Worm (Caenorhabditis elegans) whole organism, L4 larva: ENCODE results near the gene nas-20.

Source experiments
- D1046.2 ChIP-seq: fragments of 200-800 bp; sonication (Bioruptor generic); IDR thresholded peaks from 2 replicates; pipeline ENCODE4 v1.3.6; 2022; ENCODE audit warnings: missing genetic modification characterization, missing compliant biosample characterization
- F49E8.2 ChIP-seq: sonication (generic microtip); optimal IDR thresholded peaks from 2 replicates; lab custom pipeline; 2016; ENCODE audit warnings: missing compliant biosample characterization, mild to moderate bottlenecking, missing genetic modification characterization, borderline replicate concordance
- T20F7.1 ChIP-seq: fragments of 200-800 bp; sonication (Bioruptor generic); optimal IDR thresholded peaks from 2 replicates; lab custom pipeline; 2018; ENCODE audit warnings: mild to moderate bottlenecking, missing genetic modification characterization, missing compliant biosample characterization
- T26A8.4 ChIP-seq: fragments of 200-800 bp; sonication (Bioruptor generic); IDR thresholded peaks from 2 replicates; pipeline ENCODE4 v1.3.6; 2022; ENCODE audit warnings: missing genetic modification characterization, missing compliant biosample characterization
- Y105C5A.15 ChIP-seq: fragments of 200-800 bp; sonication (Bioruptor generic); IDR thresholded peaks from 2 replicates; pipeline ENCODE4 v1.3.6; 2022; ENCODE audit warnings: missing genetic modification characterization, missing compliant biosample characterization
- Y75B8A.6 ChIP-seq: fragments of 200-800 bp; sonication (Bioruptor generic); IDR thresholded peaks from 2 replicates; pipeline ENCODE4 v1.3.6; 2022; ENCODE audit warnings: missing genetic modification reagents, missing genetic modification characterization, missing compliant biosample characterization
- ZK337.2 ChIP-seq: fragments of 200-800 bp; sonication (Bioruptor generic); IDR thresholded peaks from 2 replicates; pipeline ENCODE4 v1.3.6; 2022; ENCODE audit warnings: missing genetic modification reagents, missing genetic modification characterization, missing compliant biosample characterization
- aly-2 ChIP-seq: sonication (generic microtip); optimal IDR thresholded peaks from 2 replicates; lab custom pipeline; 2018; ENCODE audit warnings: missing biosample characterization, missing genetic modification characterization
- ama-1 ChIP-seq: fragments of 150-350 bp; optimal IDR thresholded peaks from 2 replicates; lab custom pipeline; 2014; ENCODE audit warnings: inconsistent platforms, mixed read lengths
- ceh-28 ChIP-seq: fragments of 150-350 bp; optimal IDR thresholded peaks from 2 replicates; lab custom pipeline; 2014; ENCODE audit warnings: missing biosample characterization, missing genetic modification reagents, missing genetic modification characterization
- ceh-82 ChIP-seq: sonication (generic microtip); optimal IDR thresholded peaks from 2 replicates; lab custom pipeline; 2017; ENCODE audit warnings: missing biosample characterization, missing genetic modification characterization
- ctbp-1 ChIP-seq: fragments of 200-800 bp; sonication (Bioruptor generic); IDR thresholded peaks from 2 replicates; pipeline ENCODE4 v1.3.6; 2022; ENCODE audit warnings: missing genetic modification reagents, missing genetic modification characterization, missing compliant biosample characterization
- daf-16 ChIP-seq, 3 experiments: sonication (generic microtip); optimal IDR thresholded peaks; 2 replicates each; lab custom pipeline; 2016 to 2017; ENCODE audit warnings: missing genetic modification characterization in 3 of 3, missing genetic modification reagents in 3 of 3, mild to moderate bottlenecking in 2 of 3, missing compliant biosample characterization in 2 of 3, missing biosample characterization in 1 of 3, moderate library complexity in 1 of 3
- dmd-9 ChIP-seq: fragments of 200-800 bp; sonication (Bioruptor generic); IDR thresholded peaks from 2 replicates; pipeline ENCODE4 v1.3.6; 2022; ENCODE audit warnings: missing genetic modification reagents, missing genetic modification characterization, missing compliant biosample characterization
- fkh-10 ChIP-seq: fragments of 150-350 bp; optimal IDR thresholded peaks from 2 replicates; lab custom pipeline; 2014; ENCODE audit warnings: missing biosample characterization, missing genetic modification reagents, missing genetic modification characterization
- hmg-1.1 ChIP-seq: fragments of 200-800 bp; sonication (Bioruptor generic); IDR thresholded peaks from 2 replicates; pipeline ENCODE4 v1.3.6; 2022; ENCODE audit warnings: missing genetic modification reagents, missing genetic modification characterization, missing compliant biosample characterization
- jun-1 ChIP-seq: fragments of 150-350 bp; optimal IDR thresholded peaks from 2 replicates; lab custom pipeline; 2014; ENCODE audit warnings: missing biosample characterization, missing genetic modification reagents, missing genetic modification characterization
- lin-13 ChIP-seq: fragments of 150-350 bp; optimal IDR thresholded peaks from 2 replicates; lab custom pipeline; 2014; ENCODE audit warnings: missing biosample characterization, missing genetic modification reagents, missing genetic modification characterization
- lin-15B ChIP-seq: fragments of 150-350 bp; sonication (generic microtip); optimal IDR thresholded peaks from 3 replicates; lab custom pipeline; 2014; ENCODE audit warnings: missing biosample characterization, missing genetic modification characterization
- lsy-2 ChIP-seq, 2 experiments: fragments of 150-350 bp in 1 of 2; sonication (generic microtip) in 1 of 2; optimal IDR thresholded peaks; 2 replicates each; lab custom pipeline; 2014 to 2017; ENCODE audit warnings: missing biosample characterization in 2 of 2, missing genetic modification characterization in 2 of 2
- madf-9 ChIP-seq: fragments of 200-800 bp; sonication (Bioruptor generic); conservative IDR thresholded peaks from 2 replicates; pipeline ENCODE4 v1.3.6; 2022; ENCODE audit warnings: missing genetic modification reagents, missing genetic modification characterization, missing compliant biosample characterization
- mxl-2 ChIP-seq: fragments of 200-800 bp; sonication (Bioruptor generic); conservative IDR thresholded peaks from 2 replicates; pipeline ENCODE4 v1.3.6; 2022; ENCODE audit warnings: missing genetic modification reagents, missing genetic modification characterization, missing compliant biosample characterization
- nhr-6 ChIP-seq: fragments of 150-350 bp; optimal IDR thresholded peaks from 2 replicates; lab custom pipeline; 2014; ENCODE audit warnings: missing biosample characterization, missing genetic modification characterization
- nhr-76 ChIP-seq: fragments of 150-350 bp; optimal IDR thresholded peaks from 2 replicates; lab custom pipeline; 2014; ENCODE audit warnings: missing biosample characterization, missing genetic modification characterization
- pha-4 ChIP-seq, 2 experiments: fragments of 150-350 bp in 1 of 2; fragments of 200-800 bp in 1 of 2; sonication (Bioruptor generic) in 1 of 2; IDR thresholded peaks in 1 of 2; optimal IDR thresholded peaks in 1 of 2; 2 replicates each; pipeline versions ENCODE4 v1.3.6 to Lab custom; 2014 to 2022; ENCODE audit warnings: missing genetic modification characterization in 2 of 2, missing genetic modification reagents in 2 of 2, missing biosample characterization in 1 of 2, missing compliant biosample characterization in 1 of 2
- rbr-2 ChIP-seq: sonication (generic microtip); optimal IDR thresholded peaks from 2 replicates; lab custom pipeline; 2016; ENCODE audit warnings: missing genotype, missing genetic modification characterization, missing compliant biosample characterization
- sdz-12 ChIP-seq: fragments of 200-800 bp; sonication (Bioruptor generic); optimal IDR thresholded peaks from 2 replicates; lab custom pipeline; 2018; ENCODE audit warnings: mild to moderate bottlenecking, missing genetic modification characterization, missing compliant biosample characterization
- spr-1 ChIP-seq: sonication (generic microtip); optimal IDR thresholded peaks from 2 replicates; lab custom pipeline; 2016; ENCODE audit warnings: mild to moderate bottlenecking, missing genetic modification characterization, missing compliant biosample characterization
- spr-3 ChIP-seq: fragments of 200-800 bp; sonication (Bioruptor generic); optimal IDR thresholded peaks from 2 replicates; lab custom pipeline; 2018; ENCODE audit warnings: mild to moderate bottlenecking, missing genetic modification characterization, missing compliant biosample characterization
- tra-1 ChIP-seq: fragments of 200-800 bp; sonication (Bioruptor generic); IDR thresholded peaks from 2 replicates; pipeline ENCODE4 v1.3.6; 2022; ENCODE audit warnings: missing genetic modification reagents, missing genetic modification characterization, missing compliant biosample characterization
- unc-130 ChIP-seq: sonication (generic microtip); optimal IDR thresholded peaks from 2 replicates; lab custom pipeline; 2016; ENCODE audit warnings: missing genetic modification reagents, missing genetic modification characterization, missing compliant biosample characterization
- unc-62 ChIP-seq, 3 experiments: fragments of 150-350 bp in 1 of 3; sonication (generic microtip); optimal IDR thresholded peaks in 2 of 3; peaks in 1 of 3; 1 replicate in 1 of 3; 2 replicates in 2 of 3; lab custom pipeline; 2014 to 2017; ENCODE audit warnings: missing biosample characterization in 3 of 3, missing genetic modification characterization in 3 of 3, missing genetic modification reagents in 3 of 3, missing genotype in 1 of 3
- zag-1 ChIP-seq: fragments of 150-350 bp; optimal IDR thresholded peaks from 2 replicates; lab custom pipeline; 2014; ENCODE audit warnings: missing biosample characterization, missing genetic modification characterization
- ztf-7 ChIP-seq: fragments of 150-350 bp; optimal IDR thresholded peaks from 2 replicates; lab custom pipeline; 2014; ENCODE audit warnings: missing biosample characterization, missing genetic modification characterization

nas-20 gene

ce11 chrV:11424565-11424964 is 47.5 kb downstream of the nas-20 start, which contains the start of gene T26H10.2:
TSS of gene T26H10.2 (minus strand) at chrV:11424665.
- TF ChIP-seq unc-62 (GFP tag; optimal IDR thresholded peaks at IDR 0.05 in 1 of 2; lab: Kevin White, UChicago) (no peak), unc-62 (tag; optimal IDR thresholded peaks at IDR 0.05; lab: Kevin White, UChicago) (no peak), jun-1 (no peak), spr-1 (tag; lab: Kevin White, UChicago) (no peak), lin-15B (tag; lab: Kevin White, UChicago) (no peak), ZK337.2 (no peak), ceh-82 (tag; lab: Kevin White, UChicago) (no peak), Y105C5A.15 (GFP tag; lab: Robert Waterston, UW) (no peak), daf-16 (GFP tag; optimal IDR thresholded peaks at IDR 0.05; lab: Kevin White, UChicago) (no peak), daf-16 (tag; optimal IDR thresholded peaks at IDR 0.05; lab: Kevin White, UChicago) (no peak), ceh-28 (tag; lab: Kevin White, UChicago) (no peak), T20F7.1 (no peak), dmd-9 (GFP tag; lab: Robert Waterston, UW) (no peak), lsy-2 (tag; optimal IDR thresholded peaks at IDR 0.05; lab: Kevin White, UChicago) (no peak), spr-3 (GFP tag; lab: Kevin White, UChicago) (no peak), aly-2 (no peak), rbr-2 (tag; lab: Kevin White, UChicago) (no peak), madf-9 (GFP tag; lab: Robert Waterston, UW) (no peak), T26A8.4 (no peak), unc-130 (no peak), hmg-1.1 (GFP tag; lab: Robert Waterston, UW) (no peak)

ce11 chrV:11421605-11422004 is 50.5 kb downstream of the nas-20 start, which contains the start of gene des-2:
TSS of gene des-2 (minus strand) at chrV:11421705.
- TF ChIP-seq mxl-2 (GFP tag; lab: Robert Waterston, UW) (no peak), D1046.2 (GFP tag; lab: Robert Waterston, UW) (no peak), Y75B8A.6 (no peak), fkh-10 (GFP tag; lab: Kevin White, UChicago) (no peak), ctbp-1 (GFP tag; lab: Robert Waterston, UW) (no peak), F49E8.2 (tag; lab: Kevin White, UChicago) (no peak), ceh-28 (tag; lab: Kevin White, UChicago) (no peak), nhr-76 (tag; lab: Kevin White, UChicago) (no peak), spr-1 (tag; lab: Kevin White, UChicago) (no peak), ztf-7 (tag; lab: Kevin White, UChicago) (no peak), spr-3 (GFP tag; lab: Kevin White, UChicago) (no peak), pha-4 (GFP tag; IDR thresholded peaks at IDR 0.05; lab: Robert Waterston, UW) (no peak), pha-4 (tag; optimal IDR thresholded peaks at IDR 0.05; lab: Kevin White, UChicago) (no peak), zag-1 (tag; lab: Kevin White, UChicago) (no peak), lin-13 (GFP tag; lab: Kevin White, UChicago) (no peak), jun-1 (no peak), ama-1 (no peak), tra-1 (GFP tag; lab: Robert Waterston, UW) (no peak), sdz-12 (no peak), nhr-6 (tag; lab: Kevin White, UChicago) (no peak)
